Worm (Caenorhabditis elegans): ENCODE results near the gene K04D7.6.

K04D7.6 gene

ce11 chrIV:10245666-10246210 is 39.7 kb upstream of the K04D7.6 start, which contains the start of gene F01G10.10 (continued):
- TF ChIP-seq lin-1 (GFP tag; IDR thresholded peaks at IDR 0.05) (no peak), F49E8.2 (tag; optimal IDR thresholded peaks at IDR 0.05; ENCODE audit: borderline replicate concordance) (no peak), dpl-1 (GFP tag; optimal IDR thresholded peaks at IDR 0.05) (peak; percentile 5), F26F4.8 (GFP tag; conservative IDR thresholded peaks at IDR 0.05) (no peak), zag-1 (tag; optimal IDR thresholded peaks at IDR 0.05) (no peak), T20F7.1 (GFP tag; optimal IDR thresholded peaks at IDR 0.05) (peak; percentile 40), T26A8.4 (GFP tag; IDR thresholded peaks at IDR 0.05) (peak; percentile 36; the same call in 1 of the 2 replicates), ztf-11 (tag; optimal IDR thresholded peaks at IDR 0.05) (no peak), mep-1 (tag; optimal IDR thresholded peaks at IDR 0.05) (peak; percentile 40), zfp-3 (GFP tag; conservative IDR thresholded peaks at IDR 0.05) (peak; percentile 85; the same call in 1 of the 2 replicates), lin-13 (GFP tag; optimal IDR thresholded peaks at IDR 0.05) (no peak), lin-39 (tag; optimal IDR thresholded peaks at IDR 0.05) (no peak), zfp-2 (tag; optimal IDR thresholded peaks at IDR 0.05) (no peak), tra-1 (GFP tag; IDR thresholded peaks at IDR 0.05) (peak; percentile 41; the same call in 1 of the 2 replicates), pha-4 (GFP tag; IDR thresholded peaks at IDR 0.05) (no peak; the same call in 1 of the 2 replicates), pha-4 (tag; optimal IDR thresholded peaks at IDR 0.05) (no peak), sdz-12 (GFP tag; optimal IDR thresholded peaks at IDR 0.05) (no peak), nhr-11 (tag; optimal IDR thresholded peaks at IDR 0.05) (no peak), mxl-3 (GFP tag; optimal IDR thresholded peaks at IDR 0.05) (peak; percentile 2), dmd-8 (GFP tag; IDR thresholded peaks at IDR 0.05) (0 out of 2 replicates have a peak, but pooled peaks have one; percentile 4), set-16 (GFP tag; IDR thresholded peaks at IDR 0.05) (no peak), madf-9 (GFP tag; conservative IDR thresholded peaks at IDR 0.05) (no peak), mxl-2 (GFP tag; conservative IDR thresholded peaks at IDR 0.05) (no peak), ztf-7 (tag; optimal IDR thresholded peaks at IDR 0.05) (no peak), ces-1 (GFP tag; optimal IDR thresholded peaks at IDR 0.05) (no peak), aha-1 (tag) (peak; percentile 2), nhr-6 (tag; optimal IDR thresholded peaks at IDR 0.05) (no peak), nhr-10 (tag; optimal IDR thresholded peaks at IDR 0.05) (no peak), mes-2 (tag; optimal IDR thresholded peaks at IDR 0.05; ENCODE audit: poor library complexity, severe bottlenecking) (peak; percentile 33), ceh-44 (GFP tag; IDR thresholded peaks at IDR 0.05) (no peak), nhr-42 (GFP tag; IDR thresholded peaks at IDR 0.05) (no peak), Y75B8A.6 (GFP tag; IDR thresholded peaks at IDR 0.05) (peak; percentile 3; the same call in 1 of the 2 replicates)

DNA sequence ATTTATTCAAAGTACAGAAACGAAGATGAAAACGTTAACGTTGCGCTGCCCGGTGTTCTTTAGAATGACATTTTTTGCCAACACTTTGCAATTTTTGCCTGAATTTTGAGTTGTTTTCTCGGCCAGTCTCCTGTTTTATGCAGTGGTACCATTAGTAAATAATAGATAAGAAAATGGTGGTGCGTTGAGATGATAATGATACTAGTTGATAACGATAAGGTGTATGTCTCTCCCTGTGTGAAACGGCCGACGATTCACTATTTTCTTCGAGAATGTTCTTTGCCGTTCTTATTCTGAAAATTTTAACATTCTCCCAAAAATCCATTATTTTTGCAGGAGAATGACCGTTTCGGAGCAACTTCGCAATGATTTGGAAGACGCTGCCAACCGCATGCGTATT is 37.2 kb upstream of the K04D7.6 start, which contains the start of gene tkt-1:
TSS of gene tkt-1 (plus strand) at position 337 of the 400 bp plus-strand sequence.
- TF ChIP-seq arid-1 (GFP tag; conservative IDR thresholded peaks at IDR 0.05), result no peak
- TF ChIP-seq lsy-2 (tag; optimal IDR thresholded peaks at IDR 0.05), result peak in 1 of 2 experiments; percentile 9
- peak; percentile 25 for TF ChIP-seq nhr-77 (tag; optimal IDR thresholded peaks at IDR 0.05)
- no peak for TF ChIP-seq skn-1 (tag; optimal IDR thresholded peaks at IDR 0.05)
- TF ChIP-seq ceh-62 (tag; optimal IDR thresholded peaks at IDR 0.05), result no peak
- no peak for TF ChIP-seq ces-1 (GFP tag; optimal IDR thresholded peaks at IDR 0.05)
- no peak for TF ChIP-seq aly-2 (tag; optimal IDR thresholded peaks at IDR 0.05)
- no peak for TF ChIP-seq lir-3 (tag; optimal IDR thresholded peaks at IDR 0.05)
- no peak for TF ChIP-seq ceh-44 (GFP tag; IDR thresholded peaks at IDR 0.05)
- no peak for TF ChIP-seq dmd-9 (GFP tag; IDR thresholded peaks at IDR 0.05)
- TF ChIP-seq mxl-3 (GFP tag; optimal IDR thresholded peaks at IDR 0.05), result no peak
- TF ChIP-seq tag-97 (GFP tag; IDR thresholded peaks at IDR 0.05), result no peak
- TF ChIP-seq nhr-28 (tag; optimal IDR thresholded peaks at IDR 0.05), result peak; percentile 67
- TF ChIP-seq madf-9 (GFP tag; conservative IDR thresholded peaks at IDR 0.05), result no peak
- TF ChIP-seq attf-4 (tag; optimal IDR thresholded peaks at IDR 0.05), result no peak
- TF ChIP-seq php-3 (GFP tag; IDR thresholded peaks at IDR 0.05), result peak; percentile 19; the same call in 1 of the 2 replicates
- TF ChIP-seq R02D3.7 (tag; optimal IDR thresholded peaks at IDR 0.05), result no peak
- TF ChIP-seq mxl-2 (GFP tag; conservative IDR thresholded peaks at IDR 0.05), result no peak
- peak; percentile 14 for TF ChIP-seq T20F7.1 (GFP tag; optimal IDR thresholded peaks at IDR 0.05)
- no peak for TF ChIP-seq nhr-111 (GFP tag; optimal IDR thresholded peaks at IDR 0.05)
- TF ChIP-seq pha-4 (GFP tag; IDR thresholded peaks at IDR 0.05), result no peak
- TF ChIP-seq pha-4 (tag; optimal IDR thresholded peaks at IDR 0.05), result no peak
- peak; percentile 21 for TF ChIP-seq hlh-30 (tag; optimal IDR thresholded peaks at IDR 0.05; ENCODE audit: insufficient read depth)
- no peak for TF ChIP-seq snpc-1.2 (GFP tag; IDR thresholded peaks at IDR 0.05)
- peak; percentile 10 for TF ChIP-seq lin-13 (GFP tag; optimal IDR thresholded peaks at IDR 0.05)
- TF ChIP-seq Y105C5A.15 (GFP tag; IDR thresholded peaks at IDR 0.05), result no peak
- no peak for TF ChIP-seq jun-1 (tag; optimal IDR thresholded peaks at IDR 0.05)
- TF ChIP-seq nhr-41 (GFP tag; IDR thresholded peaks at IDR 0.05), result no peak
- no peak for TF ChIP-seq nhr-11 (tag; optimal IDR thresholded peaks at IDR 0.05)

All from whole organism, L4 larva.